Fruit fly (Drosophila melanogaster) whole organism, adult: ENCODE results near the gene CG12024.

ENCODE experiments used
- CG11617 ChIP-seq: fragments of 200-800 bp; sonication (Bioruptor generic); optimal IDR thresholded peaks from 2 replicates; lab custom pipeline; 2017; ENCODE audit warnings: mild to moderate bottlenecking, missing biosample characterization, missing genetic modification reagents, missing genetic modification characterization
- CG12768 ChIP-seq: fragments of 200-800 bp; sonication (Bioruptor generic); optimal IDR thresholded peaks from 2 replicates; lab custom pipeline; 2017; ENCODE audit warnings: missing biosample characterization, missing genetic modification characterization, mild to moderate bottlenecking, moderate library complexity, missing genetic modification reagents
- CG14711 ChIP-seq: fragments of 200-800 bp; sonication (Bioruptor generic); optimal IDR thresholded peaks from 2 replicates; lab custom pipeline; 2018; ENCODE audit warnings: missing biosample characterization, mild to moderate bottlenecking, missing genetic modification characterization, moderate library complexity
- CG1620 ChIP-seq: fragments of 200-800 bp; sonication (Bioruptor generic); optimal IDR thresholded peaks from 2 replicates; lab custom pipeline; 2016; ENCODE audit warnings: missing biosample characterization, missing genetic modification characterization
- CG33017 ChIP-seq: fragments of 200-800 bp; sonication (Bioruptor generic); optimal IDR thresholded peaks from 2 replicates; lab custom pipeline; 2018; ENCODE audit warnings: missing biosample characterization, mild to moderate bottlenecking, missing genetic modification characterization, moderate library complexity
- CG5204 ChIP-seq: fragments of 200-800 bp; sonication (Bioruptor generic); optimal IDR thresholded peaks from 2 replicates; lab custom pipeline; 2016; ENCODE audit warnings: missing biosample characterization, missing genetic modification characterization
- CG7045 ChIP-seq: fragments of 200-800 bp; sonication (Bioruptor generic); optimal IDR thresholded peaks from 2 replicates; lab custom pipeline; 2017; ENCODE audit warnings: missing biosample characterization, mild to moderate bottlenecking, missing genetic modification characterization
- CG7101 ChIP-seq: fragments of 200-800 bp; sonication (Bioruptor generic); optimal IDR thresholded peaks from 2 replicates; lab custom pipeline; 2018; ENCODE audit warnings: missing biosample characterization, mild to moderate bottlenecking, missing genetic modification characterization, moderate library complexity
- Clk ChIP-seq: fragments of 200-800 bp; sonication (Bioruptor generic); optimal IDR thresholded peaks from 2 replicates; lab custom pipeline; 2017; ENCODE audit warnings: missing biosample characterization, missing genetic modification characterization
- Crg-1 ChIP-seq: fragments of 200-800 bp; sonication (Bioruptor generic); optimal IDR thresholded peaks from 2 replicates; lab custom pipeline; 2016; ENCODE audit warnings: missing biosample characterization, missing genetic modification characterization
- Hr96 ChIP-seq: fragments of 200-800 bp; sonication (Bioruptor generic); optimal IDR thresholded peaks from 2 replicates; lab custom pipeline; 2016; ENCODE audit warnings: missing biosample characterization, missing genetic modification characterization
- Mnt ChIP-seq: fragments of 200-800 bp; sonication (Bioruptor generic); optimal IDR thresholded peaks from 2 replicates; lab custom pipeline; 2016; ENCODE audit warnings: missing biosample characterization, mild to moderate bottlenecking, missing genetic modification characterization
- bab1 ChIP-seq: fragments of 200-800 bp; sonication (Bioruptor generic); optimal IDR thresholded peaks from 3 replicates; lab custom pipeline; 2019; ENCODE audit warnings: missing biosample characterization, mild to moderate bottlenecking, missing genetic modification characterization, moderate library complexity
- cic ChIP-seq: fragments of 200-800 bp; sonication (Bioruptor generic); optimal IDR thresholded peaks from 2 replicates; lab custom pipeline; 2017; ENCODE audit warnings: missing biosample characterization, mild to moderate bottlenecking, missing genetic modification characterization, moderate library complexity
- cnc ChIP-seq, 2 experiments: fragments of >200 bp; optimal IDR thresholded peaks; 2 replicates each; lab custom pipeline; 2017
- kay ChIP-seq: fragments of 200-800 bp; sonication (Bioruptor generic); peaks from one replicate; lab custom pipeline; 2016; ENCODE audit warnings: missing biosample characterization, missing genetic modification characterization, borderline replicate concordance
- ovo ChIP-seq: fragments of 200-800 bp; sonication (Bioruptor generic); optimal IDR thresholded peaks from 2 replicates; lab custom pipeline; 2016; ENCODE audit warnings: missing biosample characterization, missing genetic modification characterization
- pad ChIP-seq: fragments of 200-800 bp; sonication (Bioruptor generic); optimal IDR thresholded peaks from 3 replicates; lab custom pipeline; 2017; ENCODE audit warnings: missing biosample characterization, missing genetic modification characterization, mild to moderate bottlenecking, moderate library complexity, missing genetic modification reagents
- tj ChIP-seq: fragments of 200-800 bp; sonication (Bioruptor generic); optimal IDR thresholded peaks from 3 replicates; lab custom pipeline; 2017; ENCODE audit warnings: missing biosample characterization, mild to moderate bottlenecking, missing genetic modification characterization, moderate library complexity
- toe ChIP-seq: fragments of 200-800 bp; sonication (Bioruptor generic); optimal IDR thresholded peaks from 2 replicates; lab custom pipeline; 2016; ENCODE audit warnings: missing biosample characterization, missing genetic modification characterization

Gene CG12024

DNA sequence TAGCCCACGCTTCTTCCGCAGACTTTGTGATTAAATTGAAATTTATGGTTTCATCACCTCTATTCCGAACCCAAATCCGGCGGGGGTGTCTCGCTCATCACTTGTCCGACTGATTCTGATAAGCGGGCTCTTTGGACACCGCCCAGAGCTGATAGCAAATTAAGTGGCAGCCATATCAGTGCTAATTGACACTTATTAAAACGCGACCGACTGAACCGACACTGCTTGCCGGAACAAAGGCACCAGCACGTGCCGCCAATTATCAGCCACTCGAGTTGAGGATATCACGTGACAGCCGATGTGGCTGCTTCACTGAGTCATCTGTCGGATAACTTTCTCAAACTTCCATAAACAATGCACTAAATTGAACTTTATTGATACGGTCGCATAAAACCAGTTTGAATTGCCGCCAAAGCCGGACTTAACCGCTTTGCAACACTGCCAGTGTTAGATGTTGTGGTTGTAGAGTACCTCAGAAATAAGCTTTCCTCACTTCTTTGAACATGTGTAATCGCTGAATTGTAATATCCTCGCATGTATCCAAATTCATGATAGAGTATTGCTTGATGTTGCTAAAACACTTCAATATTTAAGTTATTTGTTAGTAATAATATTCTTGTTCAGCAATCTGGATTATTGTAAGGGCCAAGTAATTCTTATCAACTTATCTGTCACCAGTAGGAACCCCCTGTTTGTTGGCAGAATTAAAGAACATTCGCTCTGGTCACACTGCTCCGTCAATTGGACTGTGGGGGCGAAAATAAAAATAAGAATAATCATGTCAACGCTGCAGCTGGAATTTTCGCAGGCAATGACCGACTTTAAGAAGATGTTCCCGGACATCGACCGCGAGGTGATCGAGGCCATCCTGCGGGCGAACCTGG lies at the start of gene CG12024:
TSS of gene CG12024 (plus strand) at position 699 of the 884 bp plus-strand sequence.
- TF ChIP-seq Mnt (peak; percentile 64), CG12768 (peak; percentile 79), CG5204 (GFP tag; lab: Kevin White, UChicago) (peak; percentile 85), cnc (optimal IDR thresholded peaks at IDR 0.05; lab: Kevin White, UChicago) (no peak), tj (peak; percentile 52), CG33017 (tag; lab: Kevin White, UChicago) (peak; percentile 25), CG1620 (peak; percentile 81), cic (GFP tag; lab: Kevin White, UChicago) (peak; percentile 37), Hr96 (GFP tag; lab: Kevin White, UChicago) (peak; percentile 81), CG11617 (GFP tag; lab: Kevin White, UChicago) (peak; percentile 66), kay (GFP tag; lab: Kevin White, UChicago) (peak; percentile 79), Crg-1 (GFP tag; lab: Kevin White, UChicago) (peak; percentile 90), CG14711 (tag; lab: Kevin White, UChicago) (peak; percentile 75), CG7101 (tag; lab: Kevin White, UChicago) (peak; percentile 73), CG7045 (GFP tag; lab: Kevin White, UChicago) (peak; percentile 63), toe (GFP tag; lab: Kevin White, UChicago) (peak; percentile 78), pad (GFP tag; lab: Kevin White, UChicago) (peak; percentile 67), ovo (GFP tag; lab: Kevin White, UChicago) (peak; percentile 49), Clk (peak; percentile 68), bab1 (peak; percentile 76)

DNA sequence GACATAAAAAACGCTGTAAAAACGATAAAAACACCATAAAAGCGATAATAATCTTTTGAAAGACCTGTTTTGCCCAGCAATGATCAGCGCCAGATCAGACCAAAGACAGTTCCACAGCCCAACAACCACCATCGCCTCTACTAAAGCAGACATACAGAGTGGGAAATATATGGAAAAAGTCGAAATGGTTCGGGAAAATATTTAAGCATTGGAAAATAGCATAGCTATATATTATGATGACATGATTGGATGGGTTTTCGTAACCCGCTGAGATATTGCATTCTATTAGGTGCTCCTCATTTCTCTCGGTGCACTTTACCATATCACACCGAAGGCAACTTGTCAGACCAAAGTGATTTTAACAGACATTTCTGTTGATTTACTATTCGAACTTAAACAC lies 48.3 kb upstream of the CG12024 start:
- TF ChIP-seq CG1620 (no peak), CG5204 (GFP tag; lab: Kevin White, UChicago) (peak; percentile 4), CG7045 (GFP tag; lab: Kevin White, UChicago) (peak; percentile 45)

DNA sequence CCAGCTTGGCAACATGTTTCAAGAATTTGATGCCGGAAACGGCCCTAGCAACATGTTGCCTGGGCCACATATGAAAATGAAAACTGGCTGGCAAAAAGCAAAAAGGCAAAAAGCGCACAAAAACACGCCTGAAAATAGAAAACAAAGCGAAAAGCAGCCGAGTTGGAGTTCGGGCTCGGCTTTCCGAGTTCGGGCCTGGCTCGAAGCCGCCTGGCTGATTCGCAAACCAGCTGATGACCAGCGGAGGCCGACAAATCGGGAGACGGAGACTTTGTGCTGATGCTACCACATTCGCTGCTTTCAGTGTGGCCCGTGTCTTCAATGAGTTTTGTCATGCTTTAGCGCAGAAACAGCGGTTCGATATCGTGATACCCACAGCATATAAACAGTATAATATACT lies 46.7 kb upstream of the CG12024 start, which contains the start of gene GV1:
TSS of gene GV1 (plus strand) at position 301 of the 400 bp plus-strand sequence.
- TF ChIP-seq CG7101 (tag; lab: Kevin White, UChicago) = no peak
- no peak for TF ChIP-seq Mnt
- TF ChIP-seq CG5204 (GFP tag; lab: Kevin White, UChicago) = no peak
- TF ChIP-seq cnc (optimal IDR thresholded peaks at IDR 0.05; lab: Kevin White, UChicago) = no peak
- TF ChIP-seq bab1 = no peak
- no peak for TF ChIP-seq kay (GFP tag; lab: Kevin White, UChicago)
- no peak for TF ChIP-seq CG11617 (GFP tag; lab: Kevin White, UChicago)
- TF ChIP-seq tj = no peak
- no peak for TF ChIP-seq toe (GFP tag; lab: Kevin White, UChicago)
- no peak for TF ChIP-seq CG12768
- TF ChIP-seq Hr96 (GFP tag; lab: Kevin White, UChicago) = no peak
- TF ChIP-seq CG14711 (tag; lab: Kevin White, UChicago) = no peak
- TF ChIP-seq Clk = no peak
- TF ChIP-seq Crg-1 (GFP tag; lab: Kevin White, UChicago) = no peak
- TF ChIP-seq ovo (GFP tag; lab: Kevin White, UChicago) = no peak
- no peak for TF ChIP-seq pad (GFP tag; lab: Kevin White, UChicago)
- TF ChIP-seq cic (GFP tag; lab: Kevin White, UChicago) = no peak

DNA sequence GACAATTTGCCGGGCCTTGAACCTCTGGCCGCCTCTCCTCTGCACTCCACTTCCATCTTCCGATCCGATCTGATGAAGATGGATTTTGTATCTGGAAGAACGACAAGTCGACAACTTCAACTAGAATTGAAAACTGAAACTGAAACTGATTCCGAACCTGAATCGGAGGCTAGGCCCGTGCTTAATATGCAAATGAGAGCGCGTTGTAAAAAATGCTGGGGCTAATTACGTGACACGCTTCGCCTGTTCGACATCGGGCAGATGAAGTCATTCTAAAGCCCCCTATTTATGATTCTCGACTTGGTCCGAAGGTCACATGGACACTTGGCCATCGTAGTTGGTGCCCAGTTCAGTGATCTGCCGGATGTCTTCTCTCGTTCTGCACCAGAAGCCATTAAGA lies 40.4 kb upstream of the CG12024 start:
- TF ChIP-seq ovo (GFP tag; lab: Kevin White, UChicago) (no peak), cnc (optimal IDR thresholded peaks at IDR 0.05; lab: Kevin White, UChicago) (no peak)

DNA sequence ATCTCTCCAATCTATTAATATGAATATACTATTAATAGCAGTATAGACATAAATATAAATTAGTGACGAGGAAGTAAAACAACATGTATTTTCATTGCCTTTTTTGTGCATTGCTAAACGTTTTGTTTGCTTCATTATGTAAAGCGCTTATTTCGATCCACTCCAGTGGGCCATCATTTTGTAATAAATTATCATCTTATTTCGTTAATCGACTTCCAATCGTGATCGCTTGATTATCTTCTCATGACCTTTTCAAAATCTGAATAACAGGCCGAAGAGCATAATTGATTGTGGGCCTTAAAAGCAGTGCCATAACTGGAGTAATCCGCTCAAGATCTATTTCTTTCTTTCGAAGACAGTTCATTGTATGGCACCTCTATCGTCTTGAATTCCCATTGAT lies 39.6 kb upstream of the CG12024 start:
- TF ChIP-seq tj = no peak
- no peak for TF ChIP-seq Clk
- TF ChIP-seq ovo (GFP tag; lab: Kevin White, UChicago) = no peak
- TF ChIP-seq bab1 = no peak
- TF ChIP-seq Crg-1 (GFP tag; lab: Kevin White, UChicago) = no peak
- TF ChIP-seq kay (GFP tag; lab: Kevin White, UChicago) = no peak
- TF ChIP-seq CG1620 = no peak
- TF ChIP-seq toe (GFP tag; lab: Kevin White, UChicago) = no peak
- no peak for TF ChIP-seq pad (GFP tag; lab: Kevin White, UChicago)
- TF ChIP-seq CG7101 (tag; lab: Kevin White, UChicago) = no peak
- no peak for TF ChIP-seq Hr96 (GFP tag; lab: Kevin White, UChicago)
- no peak for TF ChIP-seq CG33017 (tag; lab: Kevin White, UChicago)
- TF ChIP-seq CG11617 (GFP tag; lab: Kevin White, UChicago) = no peak
- TF ChIP-seq Mnt = no peak
- TF ChIP-seq CG7045 (GFP tag; lab: Kevin White, UChicago) = no peak
- no peak for TF ChIP-seq CG12768

DNA sequence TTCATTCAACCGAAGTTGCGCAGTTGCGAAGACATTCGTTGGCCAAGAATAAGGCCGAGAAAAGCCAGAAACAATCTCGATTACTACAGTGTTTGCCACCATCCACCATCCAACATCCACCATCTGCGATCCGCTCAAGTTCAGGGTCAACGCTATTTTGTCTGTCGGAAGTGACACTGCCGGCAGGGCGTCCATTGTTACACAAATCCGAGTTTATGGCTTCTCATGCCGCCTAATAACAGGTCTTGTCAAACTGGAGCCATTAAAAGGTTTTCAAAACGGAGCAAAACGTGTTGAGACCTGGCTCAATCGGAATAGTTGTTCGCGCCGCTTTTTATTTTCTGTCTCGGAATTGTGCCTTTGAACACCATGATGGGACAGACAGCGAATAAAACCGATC lies 38.1 kb upstream of the CG12024 start:
- TF ChIP-seq kay (GFP tag; lab: Kevin White, UChicago) (no peak), Crg-1 (GFP tag; lab: Kevin White, UChicago) (no peak), CG12768 (no peak), bab1 (no peak), CG1620 (no peak), CG33017 (tag; lab: Kevin White, UChicago) (no peak), CG5204 (GFP tag; lab: Kevin White, UChicago) (no peak), ovo (GFP tag; lab: Kevin White, UChicago) (no peak), cnc (optimal IDR thresholded peaks at IDR 0.05; lab: Kevin White, UChicago) (no peak), pad (GFP tag; lab: Kevin White, UChicago) (no peak), Clk (no peak)
